Worm (Caenorhabditis elegans): Measurements from ENCODE around the gene nep-12.

DNA sequence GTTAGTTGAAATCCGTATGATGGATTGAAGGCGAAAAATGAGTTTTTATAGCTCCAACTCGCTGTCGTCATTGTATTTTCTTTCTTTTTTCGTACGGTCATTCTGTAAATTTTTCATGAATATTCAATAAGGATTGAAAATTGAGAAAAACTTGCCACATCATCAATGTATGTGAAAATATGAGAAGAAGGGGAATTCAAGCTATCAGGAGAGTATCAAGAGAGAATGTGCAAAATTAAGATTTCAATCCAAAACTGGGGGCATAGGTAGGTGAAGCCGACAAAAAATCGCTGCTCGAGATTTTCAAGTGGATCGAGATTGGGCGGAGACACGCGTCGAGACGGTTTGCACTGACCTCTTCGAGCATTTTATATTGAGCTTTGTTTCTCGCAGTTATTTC lies at the start of gene nep-12:
- TF ChIP-seq ces-1 (GFP tag; optimal IDR thresholded peaks at IDR 0.05) (no peak), ztf-11 (tag; optimal IDR thresholded peaks at IDR 0.05) (no peak), egl-27 (tag; optimal IDR thresholded peaks at IDR 0.05) (no peak), snpc-4 (tag; optimal IDR thresholded peaks at IDR 0.05) (no peak), set-16 (GFP tag; IDR thresholded peaks at IDR 0.05) (no peak), aha-1 (tag) (no peak)
